Fruit fly (Drosophila melanogaster) whole organism, embryonic: ENCODE measurements around the gene CG6923.

Source experiments
- Adf1 ChIP-seq: fragments of 200-800 bp; sonication (Bioruptor generic); IDR thresholded peaks from 2 replicates; pipeline ENCODE4 v1.3.6; 2022; ENCODE audit warnings: missing biosample characterization, missing genetic modification characterization
- Antp ChIP-seq: fragments of 200-800 bp; sonication (Bioruptor generic); optimal IDR thresholded peaks from 3 replicates; lab custom pipeline; 2016; ENCODE audit warnings: missing biosample characterization, missing genetic modification characterization
- BEAF-32 ChIP-seq: fragments of 200-800 bp; sonication (Bioruptor generic); optimal IDR thresholded peaks from 3 replicates; lab custom pipeline; 2017; ENCODE audit warnings: missing biosample characterization, missing genetic modification characterization, mild to moderate bottlenecking, moderate library complexity, missing genetic modification reagents
- CG11085 ChIP-seq: fragments of 200-800 bp; sonication (Bioruptor generic); IDR thresholded peaks from 2 replicates; pipeline ENCODE4 v1.3.6; 2022; ENCODE audit warnings: missing biosample characterization, missing genetic modification characterization
- CG11093 ChIP-seq: fragments of 200-800 bp; sonication (Bioruptor generic); IDR thresholded peaks from 3 replicates; pipeline ENCODE4 v1.3.6; 2022; ENCODE audit warnings: missing biosample characterization, missing genetic modification characterization
- CG12744 ChIP-seq: fragments of 200-800 bp; sonication (Bioruptor generic); optimal IDR thresholded peaks from 2 replicates; lab custom pipeline; 2016; ENCODE audit warnings: missing biosample characterization, missing genetic modification characterization
- CG13296 ChIP-seq: fragments of 200-800 bp; sonication (Bioruptor generic); optimal IDR thresholded peaks from 3 replicates; lab custom pipeline; 2018; ENCODE audit warnings: missing biosample characterization, mild to moderate bottlenecking, missing genetic modification characterization
- CG1647 ChIP-seq: fragments of 200-800 bp; sonication (Bioruptor generic); optimal IDR thresholded peaks from 3 replicates; lab custom pipeline; 2016; ENCODE audit warnings: missing biosample characterization, missing genetic modification characterization
- CG17912 ChIP-seq: fragments of 200-800 bp; sonication (Bioruptor generic); optimal IDR thresholded peaks from 2 replicates; lab custom pipeline; 2018; ENCODE audit warnings: missing biosample characterization, mild to moderate bottlenecking, missing genetic modification characterization
- CG1832 ChIP-seq: fragments of 200-800 bp; sonication (Bioruptor generic); optimal IDR thresholded peaks from 2 replicates; lab custom pipeline; 2017; ENCODE audit warnings: missing biosample characterization, mild to moderate bottlenecking, missing genetic modification characterization, inconsistent platforms
- CG30431 ChIP-seq: fragments of 200-800 bp; sonication (Bioruptor generic); optimal IDR thresholded peaks from 2 replicates; lab custom pipeline; 2017; ENCODE audit warnings: missing biosample characterization, missing genetic modification characterization
- CG3281 ChIP-seq: fragments of 200-800 bp; sonication (Bioruptor generic); optimal IDR thresholded peaks from 3 replicates; lab custom pipeline; 2017; ENCODE audit warnings: missing biosample characterization, mild to moderate bottlenecking, missing genetic modification characterization
- CG4360 ChIP-seq: fragments of 200-800 bp; sonication (Bioruptor generic); IDR thresholded peaks from 2 replicates; pipeline ENCODE4 v1.3.6; 2022; ENCODE audit warnings: missing biosample characterization, missing genetic modification characterization
- CG4424 ChIP-seq: fragments of 200-800 bp; sonication (Bioruptor generic); optimal IDR thresholded peaks from 3 replicates; lab custom pipeline; 2016; ENCODE audit warnings: missing biosample characterization, missing genetic modification characterization
- CG8290 ChIP-seq, 3 experiments: fragments of 200-800 bp; sonication (Bioruptor generic); optimal IDR thresholded peaks; 2 replicates each; lab custom pipeline; 2016 to 2019; ENCODE audit warnings: missing biosample characterization in 3 of 3, missing genetic modification characterization in 3 of 3, mild to moderate bottlenecking in 2 of 3, moderate library complexity in 1 of 3
- CG8944 ChIP-seq: fragments of 200-800 bp; sonication (Bioruptor generic); optimal IDR thresholded peaks from 3 replicates; lab custom pipeline; 2016; ENCODE audit warnings: missing biosample characterization, missing genetic modification characterization
- CG9727 ChIP-seq: fragments of 200-800 bp; sonication (Bioruptor generic); optimal IDR thresholded peaks from 3 replicates; lab custom pipeline; 2017; ENCODE audit warnings: missing biosample characterization, mild to moderate bottlenecking, missing genetic modification characterization
- CrebB ChIP-seq: fragments of 200-800 bp; sonication (Bioruptor generic); optimal IDR thresholded peaks from 3 replicates; lab custom pipeline; 2018; ENCODE audit warnings: missing biosample characterization, mild to moderate bottlenecking, missing genetic modification characterization
- Elba2 ChIP-seq: fragments of 200-800 bp; sonication (Bioruptor generic); optimal IDR thresholded peaks from 3 replicates; lab custom pipeline; 2016; ENCODE audit warnings: missing biosample characterization, missing genetic modification characterization
- Ets97D ChIP-seq: fragments of 200-800 bp; sonication (Bioruptor generic); optimal IDR thresholded peaks from 3 replicates; lab custom pipeline; 2016; ENCODE audit warnings: missing biosample characterization, missing genetic modification characterization
- Kr ChIP-seq: fragments of 200-800 bp; sonication (Bioruptor generic); optimal IDR thresholded peaks from 2 replicates; lab custom pipeline; 2017; ENCODE audit warnings: missing biosample characterization, mild to moderate bottlenecking, missing genetic modification characterization
- Lim3 ChIP-seq: fragments of 200-800 bp; sonication (Bioruptor generic); IDR thresholded peaks from 2 replicates; pipeline ENCODE4 v1.3.6; 2022; ENCODE audit warnings: missing biosample characterization, missing genetic modification characterization
- Lpt ChIP-seq: fragments of >200 bp; optimal IDR thresholded peaks from 2 replicates; lab custom pipeline; 2018; ENCODE audit warnings: missing biosample characterization, missing genetic modification characterization
- MTF-1 ChIP-seq: fragments of 200-800 bp; sonication (Bioruptor generic); optimal IDR thresholded peaks from 2 replicates; lab custom pipeline; 2018; ENCODE audit warnings: missing biosample characterization, mild to moderate bottlenecking, missing genetic modification characterization, borderline replicate concordance
- Med ChIP-seq: fragments of 200-800 bp; sonication (Bioruptor generic); peaks from one replicate; lab custom pipeline; 2016; ENCODE audit warnings: missing biosample characterization, missing genetic modification characterization, mild to moderate bottlenecking, inconsistent platforms, moderate library complexity
- NC2α ChIP-seq: fragments of 200-800 bp; sonication (Bioruptor generic); optimal IDR thresholded peaks from 2 replicates; lab custom pipeline; 2016; ENCODE audit warnings: missing biosample characterization, missing genetic modification characterization
- Ptx1 ChIP-seq: fragments of 200-800 bp; sonication (Bioruptor generic); IDR thresholded peaks from 2 replicates; pipeline ENCODE4 v1.3.6; 2022; ENCODE audit warnings: missing biosample characterization, missing genetic modification characterization
- Trl ChIP-seq, 3 experiments: fragments of >200 bp in 2 of 3; fragments of 200-800 bp in 1 of 3; sonication (Bioruptor generic) in 1 of 3; optimal IDR thresholded peaks; 2 replicates in 1 of 3; 3 replicates in 2 of 3; lab custom pipeline; 2016 to 2017; ENCODE audit warnings: missing biosample characterization in 1 of 3, missing genetic modification characterization in 1 of 3
- ac ChIP-seq: fragments of 200-800 bp; sonication (Bioruptor generic); optimal IDR thresholded peaks from 3 replicates; lab custom pipeline; 2017; ENCODE audit warnings: missing biosample characterization, mild to moderate bottlenecking, missing genetic modification characterization
- bsh ChIP-seq, 2 experiments: fragments of 200-800 bp; sonication (Bioruptor generic); optimal IDR thresholded peaks; 2 replicates each; lab custom pipeline; 2017 to 2018; ENCODE audit warnings: mild to moderate bottlenecking in 2 of 2, missing biosample characterization in 2 of 2, missing genetic modification characterization in 2 of 2, moderate library complexity in 1 of 2
- chif ChIP-seq, 2 experiments: fragments of 200-800 bp; sonication (Bioruptor generic); optimal IDR thresholded peaks; 3 replicates each; lab custom pipeline; 2016; ENCODE audit warnings: missing biosample characterization in 2 of 2, missing genetic modification characterization in 2 of 2
- chn ChIP-seq: fragments of 200-800 bp; sonication (Bioruptor generic); optimal IDR thresholded peaks from 2 replicates; lab custom pipeline; 2016; ENCODE audit warnings: missing biosample characterization, missing genetic modification characterization
- crp ChIP-seq, 2 experiments: fragments of 200-800 bp; sonication (Bioruptor generic); optimal IDR thresholded peaks; 2 replicates in 1 of 2; 3 replicates in 1 of 2; lab custom pipeline; 2017; ENCODE audit warnings: missing biosample characterization in 2 of 2, missing genetic modification characterization in 2 of 2, mild to moderate bottlenecking in 1 of 2, moderate library complexity in 1 of 2
- emc ChIP-seq: fragments of 200-800 bp; sonication (Bioruptor generic); optimal IDR thresholded peaks from 2 replicates; lab custom pipeline; 2016; ENCODE audit warnings: missing biosample characterization, missing genetic modification characterization
- gt ChIP-seq: fragments of 200-800 bp; sonication (Bioruptor generic); IDR thresholded peaks from 2 replicates; pipeline ENCODE4 v1.3.6; 2022; ENCODE audit warnings: missing biosample characterization, missing genetic modification characterization
- lab ChIP-seq: fragments of 200-800 bp; sonication (Bioruptor generic); optimal IDR thresholded peaks from 3 replicates; lab custom pipeline; 2017; ENCODE audit warnings: missing biosample characterization, missing genetic modification characterization, mild to moderate bottlenecking, moderate library complexity, missing genetic modification reagents
- nerfin-2 ChIP-seq: fragments of 200-800 bp; sonication (Bioruptor generic); IDR thresholded peaks from 2 replicates; pipeline ENCODE4 v1.3.6; 2022; ENCODE audit warnings: missing biosample characterization, missing genetic modification characterization; ENCODE audit not compliant: partially characterized antibody
- onecut ChIP-seq: fragments of 200-800 bp; sonication (Bioruptor generic); IDR thresholded peaks from 2 replicates; pipeline ENCODE4 v1.3.6; 2022; ENCODE audit warnings: missing biosample characterization, missing genetic modification characterization
- otp ChIP-seq: fragments of 200-800 bp; sonication (Bioruptor generic); IDR thresholded peaks from 3 replicates; pipeline ENCODE4, ENCODE4 v1.3.6; 2022; ENCODE audit warnings: missing biosample characterization, missing genetic modification characterization
- pfk ChIP-seq: fragments of 200-800 bp; sonication (Bioruptor generic); optimal IDR thresholded peaks from 2 replicates; lab custom pipeline; 2018; ENCODE audit warnings: missing biosample characterization, mild to moderate bottlenecking, missing genetic modification characterization, moderate library complexity
- phol ChIP-seq: fragments of 200-800 bp; sonication (Bioruptor generic); optimal IDR thresholded peaks from 3 replicates; lab custom pipeline; 2018; ENCODE audit warnings: missing biosample characterization, mild to moderate bottlenecking, missing genetic modification characterization, moderate library complexity
- sc ChIP-seq, 3 experiments: fragments of >200 bp in 2 of 3; fragments of 200-800 bp in 1 of 3; sonication (Bioruptor generic) in 1 of 3; optimal IDR thresholded peaks; 2 replicates in 2 of 3; 3 replicates in 1 of 3; lab custom pipeline; 2017; ENCODE audit warnings: mild to moderate bottlenecking in 1 of 3, missing biosample characterization in 1 of 3, missing genetic modification characterization in 1 of 3, missing genetic modification reagents in 1 of 3
- schlank ChIP-seq: fragments of 200-800 bp; sonication (Bioruptor generic); optimal IDR thresholded peaks from 2 replicates; lab custom pipeline; 2018; ENCODE audit warnings: missing biosample characterization, mild to moderate bottlenecking, missing genetic modification characterization
- sim ChIP-seq: fragments of 200-800 bp; sonication (Bioruptor generic); IDR thresholded peaks from 2 replicates; pipeline ENCODE4 v1.3.6; 2022; ENCODE audit warnings: missing biosample characterization, missing genetic modification characterization
- tin ChIP-seq: fragments of 200-800 bp; sonication (Bioruptor generic); optimal IDR thresholded peaks from 3 replicates; lab custom pipeline; 2016; ENCODE audit warnings: missing biosample characterization, missing genetic modification characterization
- tio ChIP-seq: fragments of 200-800 bp; sonication (Bioruptor generic); optimal IDR thresholded peaks from 2 replicates; lab custom pipeline; 2017; ENCODE audit warnings: missing biosample characterization, missing genetic modification characterization, inconsistent platforms
- unpg ChIP-seq: fragments of 200-800 bp; sonication (Bioruptor generic); optimal IDR thresholded peaks from 3 replicates; lab custom pipeline; 2018; ENCODE audit warnings: missing biosample characterization, mild to moderate bottlenecking, missing genetic modification characterization, moderate library complexity
- wek ChIP-seq: fragments of 200-800 bp; sonication (Bioruptor generic); optimal IDR thresholded peaks from 3 replicates; lab custom pipeline; 2018; ENCODE audit warnings: missing biosample characterization, mild to moderate bottlenecking, missing genetic modification characterization, moderate library complexity

The CG6923 gene

DNA sequence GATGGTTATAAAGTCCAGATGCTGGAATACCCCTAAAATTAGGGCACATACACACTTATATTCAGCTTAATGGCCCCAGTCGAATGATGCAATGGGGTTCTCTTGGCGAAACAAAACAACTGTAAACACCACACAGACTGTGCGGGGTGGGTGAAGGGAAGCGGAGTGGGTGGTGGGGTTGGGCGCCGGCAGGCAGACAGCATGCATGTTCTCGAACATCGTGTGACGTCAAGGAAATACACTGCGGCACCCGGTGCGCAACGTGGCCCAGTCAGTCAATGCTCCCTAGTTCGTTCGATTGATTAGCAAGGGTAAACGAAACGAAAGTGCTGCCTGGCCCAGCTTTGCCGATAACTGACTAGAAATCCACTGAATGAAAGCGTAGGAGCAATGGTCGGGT, 12.7 kb upstream of the CG6923 start (continued):
- TF ChIP-seq CG17912 (peak; percentile 31), CG8290 (GFP tag; optimal IDR thresholded peaks at IDR 0.05; lab: Kevin White, UChicago) (no peak), CG8290 (tag; optimal IDR thresholded peaks at IDR 0.05; lab: Kevin White, UChicago) (peak in 1 of 2 experiments; percentile 6), Lim3 (GFP tag; lab: Robert Waterston, UW) (no peak), emc (GFP tag; lab: Kevin White, UChicago) (no peak), Adf1 (GFP tag; lab: Robert Waterston, UW) (no peak), ac (GFP tag; lab: Kevin White, UChicago) (no peak), CG11093 (GFP tag; lab: Robert Waterston, UW) (no peak), sim (no peak), unpg (GFP tag; lab: Kevin White, UChicago) (no peak), Antp (GFP tag; lab: Kevin White, UChicago) (no peak), phol (tag; lab: Kevin White, UChicago) (no peak), CG4360 (GFP tag; lab: Robert Waterston, UW) (no peak), CG4424 (no peak), lab (GFP tag; lab: Kevin White, UChicago) (peak; percentile 24)

DNA sequence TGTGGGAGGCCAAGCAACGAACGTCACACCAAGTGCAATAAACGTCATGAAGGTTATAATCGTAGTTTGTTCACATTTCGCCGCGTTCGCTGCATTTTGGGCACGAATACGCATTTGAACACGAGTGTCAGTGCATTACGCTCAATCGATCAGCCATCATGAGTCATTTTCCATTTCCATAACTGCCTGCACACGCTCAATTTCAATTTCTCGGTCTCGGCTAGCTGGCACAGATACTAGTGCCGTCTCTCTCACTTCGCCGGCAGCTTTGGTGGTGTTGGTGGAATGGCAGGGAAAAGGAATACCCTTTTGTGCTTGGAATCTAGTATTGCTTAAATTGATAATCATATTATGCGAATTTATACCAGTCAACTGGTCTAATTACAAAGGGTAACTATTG, 11.9 kb upstream of the CG6923 start:
- peak; percentile 77 for TF ChIP-seq Elba2 (GFP tag; lab: Kevin White, UChicago)
- TF ChIP-seq CG9727 (GFP tag; lab: Kevin White, UChicago) = no peak
- peak; percentile 26 for TF ChIP-seq BEAF-32 (GFP tag; lab: Kevin White, UChicago)
- no peak for TF ChIP-seq CG1647 (GFP tag; lab: Kevin White, UChicago)
- no peak for TF ChIP-seq NC2α
- no peak for TF ChIP-seq Trl (optimal IDR thresholded peaks at IDR 0.05; lab: Kevin White, UChicago)
- TF ChIP-seq Trl (GFP tag; optimal IDR thresholded peaks at IDR 0.05; lab: Kevin White, UChicago) = no peak
- TF ChIP-seq otp (GFP tag; lab: Robert Waterston, UW) = no peak
- no peak for TF ChIP-seq CrebB (tag; lab: Kevin White, UChicago)
- TF ChIP-seq crp (GFP tag; optimal IDR thresholded peaks at IDR 0.05; lab: Kevin White, UChicago) = no peak
- TF ChIP-seq CG11093 (GFP tag; lab: Robert Waterston, UW) = no peak
- no peak for TF ChIP-seq schlank (tag; lab: Kevin White, UChicago)
- no peak for TF ChIP-seq Ets97D (GFP tag; lab: Kevin White, UChicago)
- no peak for TF ChIP-seq CG8290 (GFP tag; optimal IDR thresholded peaks at IDR 0.05; lab: Kevin White, UChicago)
- TF ChIP-seq CG8290 (tag; optimal IDR thresholded peaks at IDR 0.05; lab: Kevin White, UChicago) = peak in 1 of 2 experiments; percentile 22
- no peak for TF ChIP-seq CG11085
- TF ChIP-seq sc (optimal IDR thresholded peaks at IDR 0.05; lab: Kevin White, UChicago) = no peak
- TF ChIP-seq sc (GFP tag; optimal IDR thresholded peaks at IDR 0.05; lab: Kevin White, UChicago) = no peak
- TF ChIP-seq Lpt (GFP tag; lab: Kevin White, UChicago) = no peak
- no peak for TF ChIP-seq gt (GFP tag; lab: Robert Waterston, UW)
- TF ChIP-seq MTF-1 (GFP tag; lab: Kevin White, UChicago) = no peak
- no peak for TF ChIP-seq CG13296 (GFP tag; lab: Kevin White, UChicago)
- TF ChIP-seq Kr (GFP tag; lab: Kevin White, UChicago) = no peak
- TF ChIP-seq bsh (GFP tag; optimal IDR thresholded peaks at IDR 0.05; lab: Kevin White, UChicago) = no peak
- TF ChIP-seq CG3281 (GFP tag; lab: Kevin White, UChicago) = no peak
- TF ChIP-seq onecut (GFP tag; lab: Robert Waterston, UW) = peak; percentile 40
- TF ChIP-seq CG8944 (GFP tag; lab: Kevin White, UChicago) = no peak
- peak; percentile 47 for TF ChIP-seq pfk (GFP tag; lab: Kevin White, UChicago)
- no peak for TF ChIP-seq tin
- no peak for TF ChIP-seq CG4424
- TF ChIP-seq tio = no peak
- no peak for TF ChIP-seq nerfin-2
- peak; percentile 16 for TF ChIP-seq Med
- no peak for TF ChIP-seq chn (GFP tag; lab: Kevin White, UChicago)
- no peak for TF ChIP-seq Ptx1 (GFP tag; lab: Robert Waterston, UW)
- TF ChIP-seq CG1832 (GFP tag; lab: Kevin White, UChicago) = peak; percentile 31
- TF ChIP-seq CG12744 (GFP tag; lab: Kevin White, UChicago) = no peak
- TF ChIP-seq chif (GFP tag; optimal IDR thresholded peaks at IDR 0.05; lab: Kevin White, UChicago) = no peak
- no peak for TF ChIP-seq CG30431
- peak; percentile 41 for TF ChIP-seq wek (GFP tag; lab: Kevin White, UChicago)
